Worm (Caenorhabditis elegans) whole organism, L4 larva: ENCODE measurements around the gene clec-66.

ENCODE experiments used
- F26F4.8 ChIP-seq: fragments of 200-800 bp; sonication (Bioruptor generic); conservative IDR thresholded peaks from 2 replicates; pipeline ENCODE4 v1.3.6; 2022; ENCODE audit warnings: missing genetic modification characterization, missing compliant biosample characterization
- F44E2.7 ChIP-seq: fragments of 200-800 bp; sonication (Bioruptor generic); IDR thresholded peaks from 2 replicates; pipeline ENCODE4 v2.1.2; 2022; ENCODE audit warnings: missing genetic modification characterization, missing compliant biosample characterization
- R02D3.7 ChIP-seq: fragments of 150-350 bp; sonication (generic microtip); optimal IDR thresholded peaks from 3 replicates; lab custom pipeline; 2014; ENCODE audit warnings: missing biosample characterization, missing genetic modification characterization
- Y105C5A.15 ChIP-seq: fragments of 200-800 bp; sonication (Bioruptor generic); IDR thresholded peaks from 2 replicates; pipeline ENCODE4 v1.3.6; 2022; ENCODE audit warnings: missing genetic modification characterization, missing compliant biosample characterization
- Y48G9A.11 ChIP-seq: fragments of 200-800 bp; sonication (Bioruptor generic); IDR thresholded peaks from 2 replicates; pipeline ENCODE4 v1.3.6; 2022; ENCODE audit warnings: missing genetic modification reagents, missing genetic modification characterization, missing compliant biosample characterization
- ZK546.5 ChIP-seq, 2 experiments: sonication (generic microtip); optimal IDR thresholded peaks; 2 replicates each; lab custom pipeline; 2017; ENCODE audit warnings: missing biosample characterization in 2 of 2, missing genetic modification characterization in 2 of 2
- aha-1 ChIP-seq: fragments of 150-350 bp; peaks from one replicate; lab custom pipeline; 2014; ENCODE audit warnings: missing biosample characterization, missing genetic modification characterization
- arid-1 ChIP-seq: fragments of 200-800 bp; sonication (Bioruptor generic); conservative IDR thresholded peaks from 2 replicates; pipeline ENCODE4 v1.3.6; 2022; ENCODE audit warnings: missing genetic modification reagents, missing genetic modification characterization, missing compliant biosample characterization
- ceh-20 ChIP-seq: fragments of 200-800 bp; sonication (Bioruptor generic); IDR thresholded peaks from 2 replicates; pipeline ENCODE4 v1.3.6; 2022; ENCODE audit warnings: missing genetic modification reagents, missing genetic modification characterization, missing compliant biosample characterization
- ceh-32 ChIP-seq: sonication (generic microtip); optimal IDR thresholded peaks from 2 replicates; lab custom pipeline; 2016; ENCODE audit warnings: mild to moderate bottlenecking, missing genetic modification characterization, missing compliant biosample characterization; ENCODE audit not compliant: poor library complexity
- ceh-44 ChIP-seq: fragments of 200-800 bp; sonication (Bioruptor generic); IDR thresholded peaks from 2 replicates; pipeline ENCODE4 v1.3.6; 2022; ENCODE audit warnings: missing genetic modification reagents, missing genetic modification characterization, missing compliant biosample characterization
- ceh-82 ChIP-seq: sonication (generic microtip); optimal IDR thresholded peaks from 2 replicates; lab custom pipeline; 2017; ENCODE audit warnings: missing biosample characterization, missing genetic modification characterization
- dmd-9 ChIP-seq: fragments of 200-800 bp; sonication (Bioruptor generic); IDR thresholded peaks from 2 replicates; pipeline ENCODE4 v1.3.6; 2022; ENCODE audit warnings: missing genetic modification reagents, missing genetic modification characterization, missing compliant biosample characterization
- dpl-1 ChIP-seq: fragments of 150-350 bp; optimal IDR thresholded peaks from 2 replicates; lab custom pipeline; 2014; ENCODE audit warnings: missing biosample characterization, missing genetic modification reagents, missing genetic modification characterization
- egl-43 ChIP-seq: fragments of 200-800 bp; sonication (Bioruptor generic); IDR thresholded peaks from 2 replicates; pipeline ENCODE4 v1.3.6; 2022; ENCODE audit warnings: missing genetic modification reagents, missing genetic modification characterization, missing compliant biosample characterization
- fos-1 ChIP-seq: fragments of 150-350 bp; optimal IDR thresholded peaks from 2 replicates; lab custom pipeline; 2014; ENCODE audit warnings: missing biosample characterization, missing genetic modification characterization
- lim-7 ChIP-seq: fragments of 200-800 bp; sonication (Bioruptor generic); IDR thresholded peaks from 2 replicates; pipeline ENCODE4 v1.3.6; 2022; ENCODE audit warnings: missing genetic modification characterization, missing compliant biosample characterization
- lin-1 ChIP-seq: fragments of 200-800 bp; sonication (Bioruptor generic); IDR thresholded peaks from 2 replicates; pipeline ENCODE4 v1.3.6; 2022; ENCODE audit warnings: missing genetic modification reagents, missing genetic modification characterization, missing compliant biosample characterization
- lin-13 ChIP-seq: fragments of 150-350 bp; optimal IDR thresholded peaks from 2 replicates; lab custom pipeline; 2014; ENCODE audit warnings: missing biosample characterization, missing genetic modification reagents, missing genetic modification characterization
- lin-38 ChIP-seq: fragments of 200-800 bp; sonication (Bioruptor generic); IDR thresholded peaks from 2 replicates; pipeline ENCODE4 v1.3.6; 2022; ENCODE audit warnings: missing genetic modification reagents, missing genetic modification characterization, missing compliant biosample characterization
- lin-39 ChIP-seq: fragments of 150-350 bp; optimal IDR thresholded peaks from 2 replicates; lab custom pipeline; 2014; ENCODE audit warnings: missing biosample characterization, missing genetic modification reagents, missing genetic modification characterization
- lsy-2 ChIP-seq, 2 experiments: fragments of 150-350 bp in 1 of 2; sonication (generic microtip) in 1 of 2; optimal IDR thresholded peaks; 2 replicates each; lab custom pipeline; 2014 to 2017; ENCODE audit warnings: missing biosample characterization in 2 of 2, missing genetic modification characterization in 2 of 2
- madf-9 ChIP-seq: fragments of 200-800 bp; sonication (Bioruptor generic); conservative IDR thresholded peaks from 2 replicates; pipeline ENCODE4 v1.3.6; 2022; ENCODE audit warnings: missing genetic modification reagents, missing genetic modification characterization, missing compliant biosample characterization
- mes-2 ChIP-seq: sonication (generic microtip); optimal IDR thresholded peaks from 2 replicates; lab custom pipeline; 2016; ENCODE audit warnings: missing genotype, mild to moderate bottlenecking, missing genetic modification characterization, missing compliant biosample characterization; ENCODE audit not compliant: poor library complexity, severe bottlenecking
- mxl-3 ChIP-seq: fragments of 200-800 bp; sonication (Bioruptor generic); optimal IDR thresholded peaks from 2 replicates; lab custom pipeline; 2018; ENCODE audit warnings: mild to moderate bottlenecking, missing genetic modification characterization, missing compliant biosample characterization
- nhr-42 ChIP-seq: fragments of 200-800 bp; sonication (Bioruptor generic); IDR thresholded peaks from 2 replicates; pipeline ENCODE4 v1.3.6; 2022; ENCODE audit warnings: missing genetic modification characterization, missing compliant biosample characterization
- nhr-6 ChIP-seq: fragments of 150-350 bp; optimal IDR thresholded peaks from 2 replicates; lab custom pipeline; 2014; ENCODE audit warnings: missing biosample characterization, missing genetic modification characterization
- spr-3 ChIP-seq: fragments of 200-800 bp; sonication (Bioruptor generic); optimal IDR thresholded peaks from 2 replicates; lab custom pipeline; 2018; ENCODE audit warnings: mild to moderate bottlenecking, missing genetic modification characterization, missing compliant biosample characterization
- unc-130 ChIP-seq: sonication (generic microtip); optimal IDR thresholded peaks from 2 replicates; lab custom pipeline; 2016; ENCODE audit warnings: missing genetic modification reagents, missing genetic modification characterization, missing compliant biosample characterization
- unc-62 ChIP-seq, 3 experiments: fragments of 150-350 bp in 1 of 3; sonication (generic microtip); optimal IDR thresholded peaks in 2 of 3; peaks in 1 of 3; 1 replicate in 1 of 3; 2 replicates in 2 of 3; lab custom pipeline; 2014 to 2017; ENCODE audit warnings: missing biosample characterization in 3 of 3, missing genetic modification characterization in 3 of 3, missing genetic modification reagents in 3 of 3, missing genotype in 1 of 3
- zfp-2 ChIP-seq: sonication (generic microtip); optimal IDR thresholded peaks from 2 replicates; lab custom pipeline; 2016; ENCODE audit warnings: mild to moderate bottlenecking, missing genetic modification characterization, missing compliant biosample characterization
- zfp-3 ChIP-seq: fragments of 200-800 bp; sonication (Bioruptor generic); conservative IDR thresholded peaks from 2 replicates; pipeline ENCODE4 v1.3.6; 2022; ENCODE audit warnings: missing genetic modification reagents, missing genetic modification characterization, missing compliant biosample characterization
- zip-11 ChIP-seq: fragments of 200-800 bp; sonication (Bioruptor generic); IDR thresholded peaks from 2 replicates; pipeline ENCODE4 v1.3.6; 2022; ENCODE audit warnings: missing genetic modification characterization, missing compliant biosample characterization
- zip-2 ChIP-seq: fragments of 150-350 bp; optimal IDR thresholded peaks from 2 replicates; lab custom pipeline; 2014; ENCODE audit warnings: missing biosample characterization, missing genetic modification characterization

The clec-66 gene

DNA sequence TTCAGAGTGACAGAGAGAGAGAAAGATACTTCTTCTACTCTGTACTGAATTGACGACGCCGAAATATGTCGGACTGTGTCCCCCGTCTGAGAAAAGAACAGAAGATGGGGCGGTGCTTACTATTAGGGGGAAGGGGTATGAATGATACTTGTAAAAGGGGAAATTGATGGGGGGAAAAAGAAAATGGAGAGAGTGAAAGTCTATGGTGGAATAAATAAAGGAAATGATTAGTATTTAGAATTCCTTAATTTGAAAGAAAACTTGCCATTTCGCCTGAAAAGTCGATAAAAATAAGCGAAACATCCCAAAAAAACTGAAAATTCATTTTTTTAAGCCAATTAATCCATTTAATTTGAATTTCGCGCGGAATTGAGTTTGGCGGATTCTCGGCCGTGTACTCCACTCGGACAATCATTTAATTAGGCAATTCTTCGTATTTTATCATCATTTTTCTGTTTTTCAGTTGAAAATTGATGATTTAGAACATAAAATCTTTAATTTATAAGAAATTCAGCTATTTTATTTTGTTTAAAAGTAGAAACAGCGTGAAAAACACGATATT is 10.4 kb downstream of the clec-66 start, which contains the start of gene F35C5.12 (continued):
- TF ChIP-seq lin-13 (GFP tag; lab: Kevin White, UChicago) (no peak), dpl-1 (GFP tag; lab: Kevin White, UChicago) (peak; percentile 93), aha-1 (tag; lab: Kevin White, UChicago) (peak; percentile 66), mes-2 (tag; lab: Kevin White, UChicago) (peak; percentile 96), dmd-9 (GFP tag; lab: Robert Waterston, UW) (0 out of 2 replicates have a peak, but pooled peaks have one; percentile 44)
- TF ChIP-seq, all 104 proteins: peak for 11

DNA sequence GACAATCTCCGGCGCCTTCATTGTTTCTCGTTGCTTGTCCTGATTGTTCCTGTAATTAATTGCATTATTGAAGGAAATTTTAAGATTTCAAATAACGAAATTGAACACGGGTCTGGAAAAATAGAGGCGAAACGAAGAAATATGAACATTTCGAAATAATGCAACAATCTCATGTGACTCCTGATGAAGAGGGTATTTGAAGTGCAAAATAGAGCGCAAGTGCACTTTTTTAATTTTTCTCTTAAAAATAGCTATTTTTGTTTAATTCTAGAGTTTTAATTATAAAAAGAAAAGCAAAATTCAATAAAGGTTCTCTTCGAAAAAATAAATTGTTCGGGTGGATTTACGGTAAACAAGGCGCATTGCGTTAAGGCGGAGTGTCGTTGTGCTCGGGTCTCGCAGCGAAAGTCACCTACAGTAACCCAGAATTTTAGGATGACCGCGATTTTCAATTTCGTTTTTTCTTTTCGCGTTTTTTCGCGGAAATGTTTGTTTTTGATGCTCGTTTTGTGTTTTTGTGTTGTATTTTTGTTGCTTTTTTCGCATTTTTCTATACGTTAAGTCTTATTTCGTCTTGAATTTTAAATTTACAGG is 14.9 kb downstream of the clec-66 start, which contains the start of the genes F58G1.2 and wago-4:
TSS of gene F58G1.2 (minus strand) at position 51 of the 594 bp plus-strand sequence.
TSS of gene wago-4 (plus strand) at position 592 of the 594 bp plus-strand sequence.
- TF ChIP-seq ceh-82 (tag; lab: Kevin White, UChicago) (no peak), lin-38 (peak; percentile 51; the same call in 1 of the 2 replicates), R02D3.7 (peak; percentile 60), zip-11 (no peak), ZK546.5 (tag; optimal IDR thresholded peaks at IDR 0.05; lab: Kevin White, UChicago) (no peak), fos-1 (tag; lab: Kevin White, UChicago) (no peak), nhr-42 (GFP tag; lab: Robert Waterston, UW) (no peak), Y105C5A.15 (GFP tag; lab: Robert Waterston, UW) (no peak), Y48G9A.11 (peak; percentile 100), ceh-20 (no peak), zfp-3 (no peak), mxl-3 (GFP tag; lab: Kevin White, UChicago) (no peak), zfp-2 (tag; lab: Kevin White, UChicago) (no peak), lin-1 (GFP tag; lab: Robert Waterston, UW) (no peak), F44E2.7 (no peak), spr-3 (GFP tag; lab: Kevin White, UChicago) (no peak), lin-13 (GFP tag; lab: Kevin White, UChicago) (peak; percentile 34), unc-130 (GFP tag; lab: Kevin White, UChicago) (peak; percentile 72), lin-39 (no peak), F26F4.8 (GFP tag; lab: Robert Waterston, UW) (no peak), nhr-6 (no peak), lsy-2 (tag; optimal IDR thresholded peaks at IDR 0.05; lab: Kevin White, UChicago) (peak in 1 of 2 experiments; percentile 87), mes-2 (tag; lab: Kevin White, UChicago) (peak; percentile 56)

DNA sequence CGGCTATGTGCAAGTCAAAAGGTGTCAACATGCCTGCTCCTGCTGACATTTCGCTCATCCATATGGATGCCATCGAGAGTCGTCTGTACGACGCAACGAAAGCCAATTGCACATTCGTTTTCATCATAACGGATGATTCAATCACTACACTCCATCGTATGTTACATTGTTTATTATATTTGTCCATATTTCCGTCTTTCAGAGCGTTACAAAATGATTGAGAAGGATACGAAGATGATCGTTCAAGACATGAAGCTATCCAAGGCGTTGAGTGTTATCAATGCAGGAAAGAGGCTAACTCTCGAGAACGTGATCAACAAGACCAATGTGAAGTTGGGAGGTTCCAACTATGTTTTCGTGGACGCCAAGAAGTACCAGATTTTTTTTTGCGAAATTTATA is 17.3 kb downstream of the clec-66 start:
- peak in 1 of 2 experiments; percentile 98 for TF ChIP-seq unc-62 (GFP tag; optimal IDR thresholded peaks at IDR 0.05 in 1 of 2; lab: Kevin White, UChicago)
- TF ChIP-seq unc-62 (tag; optimal IDR thresholded peaks at IDR 0.05; lab: Kevin White, UChicago) = no peak
- no peak for TF ChIP-seq ceh-32 (tag; lab: Kevin White, UChicago)
- TF ChIP-seq F26F4.8 (GFP tag; lab: Robert Waterston, UW) = no peak
- TF ChIP-seq lim-7 = no peak
- no peak for TF ChIP-seq egl-43
- TF ChIP-seq, all 104 proteins: peak for 1

DNA sequence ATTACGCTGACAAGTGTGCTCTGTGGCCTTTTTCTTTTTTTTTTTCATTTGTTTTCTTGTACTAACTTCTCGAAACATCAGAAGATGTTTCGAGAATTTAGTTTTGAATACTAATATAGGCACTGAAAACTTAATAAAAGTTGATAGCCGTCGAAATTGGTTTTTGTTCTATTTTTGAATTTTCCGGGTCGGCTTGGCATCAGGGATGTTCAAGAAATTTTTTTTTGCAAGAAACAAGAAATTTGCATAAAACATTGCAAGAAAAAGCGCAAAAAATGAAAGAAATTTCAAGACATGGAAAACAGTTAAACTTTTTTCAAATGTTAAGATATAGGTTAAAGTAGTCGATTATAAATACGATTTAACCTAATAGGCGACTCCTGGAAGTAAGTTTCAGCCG is 19.0 kb downstream of the clec-66 start:
- TF ChIP-seq zip-2 (tag; lab: Kevin White, UChicago) (no peak), F26F4.8 (GFP tag; lab: Robert Waterston, UW) (no peak), ceh-44 (GFP tag; lab: Robert Waterston, UW) (no peak), Y48G9A.11 (peak; percentile 86), madf-9 (GFP tag; lab: Robert Waterston, UW) (no peak), dpl-1 (GFP tag; lab: Kevin White, UChicago) (no peak), arid-1 (GFP tag; lab: Robert Waterston, UW) (peak; percentile 67; the same call in 1 of the 2 replicates), lin-13 (GFP tag; lab: Kevin White, UChicago) (no peak), lin-38 (peak; percentile 61)
